Fruit fly (Drosophila melanogaster): ENCODE results near the gene CG12355.

DNA sequence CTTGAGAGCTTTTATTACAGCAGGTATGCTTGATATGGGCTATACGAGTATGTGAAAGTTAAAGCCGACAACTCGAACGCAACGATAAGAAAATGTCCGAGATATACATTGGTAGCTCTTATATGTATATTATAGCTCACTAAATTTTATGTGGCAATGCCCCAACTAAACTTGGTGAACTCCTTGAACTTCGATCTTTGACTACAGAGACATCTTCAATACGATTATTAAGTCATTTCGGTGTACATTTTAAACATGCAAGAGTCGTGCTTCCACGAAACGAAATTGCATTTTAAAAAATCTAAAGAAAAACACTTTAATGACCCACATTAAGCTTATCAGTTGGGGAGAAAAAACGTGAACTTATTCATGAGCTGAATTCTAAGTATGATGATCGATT, 41.2 kb upstream of the CG12355 start:
- TF ChIP-seq D1 (tag; optimal IDR thresholded peaks at IDR 0.05) (no peak), CG17806 (tag; optimal IDR thresholded peaks at IDR 0.05) (no peak), CG9948 (tag; optimal IDR thresholded peaks at IDR 0.05) (no peak), fd96Ca (GFP tag; IDR thresholded peaks at IDR 0.05) (no peak)
